Worm (Caenorhabditis elegans) whole organism, early embryonic: Measurements from ENCODE around the gene D1054.18.

Experiments
- aly-1 ChIP-seq: sonication (generic microtip); optimal IDR thresholded peaks from 2 replicates; lab custom pipeline; 2016; ENCODE audit warnings: missing genetic modification characterization, missing compliant biosample characterization
- ama-1 ChIP-seq: fragments of 150-350 bp; optimal IDR thresholded peaks from 2 replicates; lab custom pipeline; 2014

DNA sequence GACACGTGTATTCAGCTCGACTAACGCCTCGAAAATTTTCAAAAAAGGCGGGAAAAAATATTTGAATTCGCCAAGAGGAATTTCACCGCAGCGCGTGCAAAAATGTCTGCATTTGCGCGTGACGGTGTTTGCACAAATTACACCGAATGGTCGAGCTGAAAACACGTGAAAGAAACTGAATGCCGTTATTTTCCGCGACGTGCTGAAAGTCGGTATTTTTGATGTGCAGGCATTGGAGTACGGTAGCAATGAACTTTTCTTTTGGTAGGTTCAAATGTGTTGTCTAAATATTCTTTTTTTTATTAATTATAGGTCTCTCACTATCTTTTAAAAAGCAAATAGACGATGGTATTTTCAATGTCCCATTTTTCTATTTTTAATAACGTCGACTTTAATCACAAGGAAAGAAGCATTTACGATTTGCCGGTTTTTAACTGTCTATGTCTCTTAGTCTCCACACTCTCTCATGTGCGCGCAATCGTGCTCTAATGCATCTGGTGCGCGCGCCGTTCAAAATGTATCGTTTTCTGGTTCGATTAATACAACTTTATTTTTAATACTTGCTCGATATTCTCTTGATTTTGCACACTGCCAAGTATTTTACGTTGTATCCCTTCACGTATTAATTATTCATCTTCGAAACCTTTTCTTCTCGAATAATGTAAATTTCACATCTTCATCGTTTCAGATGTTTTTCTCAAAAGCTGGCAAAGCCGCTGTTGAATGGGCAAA lies 12.6 kb upstream of the D1054.18 start, which contains the start of the genes C29A12.1 and lig-1:
- TF ChIP-seq aly-1: no peak
- no peak for TF ChIP-seq ama-1 (lab: Kevin White, UChicago)
